Fruit fly (Drosophila melanogaster): ENCODE measurements around the gene PolG1.

The PolG1 gene

DNA sequence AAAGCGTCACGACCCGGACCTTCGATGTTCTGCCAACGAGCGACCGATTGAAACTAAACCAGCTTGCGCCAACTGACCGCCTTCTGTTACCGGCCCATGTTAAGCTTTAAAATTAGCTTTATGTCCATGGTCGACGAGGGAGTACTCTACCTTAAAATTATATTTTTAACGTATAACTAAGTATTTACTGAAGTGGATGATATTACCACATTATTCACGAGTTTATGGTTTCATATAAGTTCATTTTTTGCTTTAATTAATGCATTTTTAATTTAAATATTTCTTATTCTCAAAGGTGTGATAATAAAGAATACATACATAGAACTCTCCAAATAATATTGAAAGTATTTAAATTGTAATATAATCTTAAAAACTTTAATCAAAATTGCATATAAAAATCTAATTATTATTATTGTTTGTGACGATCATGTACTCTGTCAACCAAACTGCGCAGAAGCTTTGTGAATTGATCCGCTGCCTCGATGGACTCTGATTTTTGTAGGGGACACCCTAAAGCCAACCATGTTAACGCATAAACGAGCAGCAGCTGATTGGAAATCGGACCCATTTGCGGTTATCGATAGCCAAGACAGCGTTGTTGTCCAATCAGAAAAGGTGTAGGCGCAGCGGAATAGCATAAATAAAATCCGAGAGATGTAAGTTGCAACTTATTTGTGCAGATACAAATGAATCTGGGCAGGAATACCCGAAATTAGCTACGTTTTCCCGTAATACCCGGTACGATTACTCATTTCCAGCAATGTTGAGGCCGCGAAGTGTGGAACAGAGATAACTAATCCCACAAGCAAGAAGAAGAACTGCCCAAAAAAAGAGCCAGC is 47.2 kb downstream of the PolG1 start, which contains the start of the genes CG9008 and p38b (continued):
- TF ChIP-seq PHDP (tag; optimal IDR thresholded peaks at IDR 0.05) (peak; percentile 85), CG9817 (tag; optimal IDR thresholded peaks at IDR 0.05) (peak; percentile 71), ara (GFP tag; IDR thresholded peaks at IDR 0.05) (no peak), Awh (GFP tag; IDR thresholded peaks at IDR 0.05) (0 out of 2 replicates have a peak, but pooled peaks have one; percentile 38), CG33213 (GFP tag; optimal IDR thresholded peaks at IDR 0.05) (no peak), CG17568 (GFP tag; optimal IDR thresholded peaks at IDR 0.05) (no peak), lbe (GFP tag; optimal IDR thresholded peaks at IDR 0.05) (peak; percentile 52), Nf-YB (GFP tag; optimal IDR thresholded peaks at IDR 0.05) (peak; percentile 81), gsb-n (tag; optimal IDR thresholded peaks at IDR 0.05) (peak; percentile 77), Mes4 (GFP tag; optimal IDR thresholded peaks at IDR 0.05) (no peak), vvl (GFP tag; IDR thresholded peaks at IDR 0.05) (peak; percentile 59), cas (GFP tag; IDR thresholded peaks at IDR 0.05) (no peak), stc (GFP tag; IDR thresholded peaks at IDR 0.05) (0 out of 2 replicates have a peak, but pooled peaks have one; percentile 20), gcm (GFP tag; optimal IDR thresholded peaks at IDR 0.05) (peak; percentile 80), CG7271 (tag; optimal IDR thresholded peaks at IDR 0.05) (no peak), ems (GFP tag; optimal IDR thresholded peaks at IDR 0.05) (no peak), CG1647 (GFP tag; optimal IDR thresholded peaks at IDR 0.05) (no peak), cato (GFP tag; optimal IDR thresholded peaks at IDR 0.05; ENCODE audit: borderline replicate concordance) (peak; percentile 30), Lhr (GFP tag; optimal IDR thresholded peaks at IDR 0.05) (no peak), Ets97D (GFP tag; optimal IDR thresholded peaks at IDR 0.05) (peak; percentile 9), Fer2 (tag; optimal IDR thresholded peaks at IDR 0.05) (peak; percentile 69), Trl (optimal IDR thresholded peaks at IDR 0.05) (no peak), Trl (GFP tag; optimal IDR thresholded peaks at IDR 0.05) (no peak), CG17361 (GFP tag; IDR thresholded peaks at IDR 0.05) (peak; percentile 97), fd96Cb (tag; optimal IDR thresholded peaks at IDR 0.05) (peak; percentile 80), sisA (GFP tag; IDR thresholded peaks at IDR 0.05) (peak; percentile 55; the same call in 1 of the 2 replicates), shn (GFP tag; optimal IDR thresholded peaks at IDR 0.05) (no peak), CG10147 (GFP tag; optimal IDR thresholded peaks at IDR 0.05) (peak; percentile 88), otp (GFP tag; IDR thresholded peaks at IDR 0.05) (0 out of 3 replicates have a peak, but pooled peaks have one; percentile 43), Hey (tag; optimal IDR thresholded peaks at IDR 0.05) (peak; percentile 5), dimm (GFP tag; IDR thresholded peaks at IDR 0.05) (no peak), CHES-1-like (GFP tag; optimal IDR thresholded peaks at IDR 0.05) (no peak), CG1832 (GFP tag; optimal IDR thresholded peaks at IDR 0.05) (no peak), CG10267 (tag; optimal IDR thresholded peaks at IDR 0.05) (peak; percentile 82), CG3065 (GFP tag; optimal IDR thresholded peaks at IDR 0.05) (peak; percentile 27), tup (GFP tag; optimal IDR thresholded peaks at IDR 0.05) (peak; percentile 33), H15 (GFP tag; IDR thresholded peaks at IDR 0.05) (0 out of 3 replicates have a peak, but pooled peaks have one; percentile 49), mirr (GFP tag; optimal IDR thresholded peaks at IDR 0.05) (no peak), luna (GFP tag; optimal IDR thresholded peaks at IDR 0.05) (no peak), NFAT (GFP tag; IDR thresholded peaks at IDR 0.05) (peak; percentile 85), fd64A (GFP tag; optimal IDR thresholded peaks at IDR 0.05) (no peak), CG9609 (GFP tag; optimal IDR thresholded peaks at IDR 0.05) (no peak), pan (optimal IDR thresholded peaks at IDR 0.05) (no peak), pan (GFP tag; optimal IDR thresholded peaks at IDR 0.05 in 1 of 2, IDR thresholded peaks at IDR 0.05 in 1 of 2) (peak in 1 of 2 experiments; percentile 69), GATAe (GFP tag; conservative IDR thresholded peaks at IDR 0.05) (no peak), Adf1 (GFP tag; IDR thresholded peaks at IDR 0.05) (peak; percentile 23; the same call in 1 of the 2 replicates), CG4404 (GFP tag; IDR thresholded peaks at IDR 0.05) (no peak), bowl (GFP tag; IDR thresholded peaks at IDR 0.05) (no peak), Chrac-16 (GFP tag; optimal IDR thresholded peaks at IDR 0.05) (peak; percentile 47)

All from whole organism, embryonic.